Fruit fly (Drosophila melanogaster) whole organism, embryonic: ENCODE measurements around the gene SsRbeta.
A peak's percentile ranks its signal among the peaks of the same experiment; 100 is the strongest.

ENCODE experiments used
- B-H1 ChIP-seq: fragments of 200-800 bp; sonication (Bioruptor generic); IDR thresholded peaks from 3 replicates; pipeline ENCODE4 v1.3.6; 2022; ENCODE audit warnings: missing biosample characterization, missing genetic modification characterization
- C15 ChIP-seq: fragments of 200-800 bp; sonication (Bioruptor generic); IDR thresholded peaks from 3 replicates; pipeline ENCODE4 v1.3.6; 2022; ENCODE audit warnings: missing biosample characterization, missing genetic modification characterization
- CG11695 ChIP-seq: fragments of 200-800 bp; sonication (Bioruptor generic); IDR thresholded peaks from 3 replicates; pipeline ENCODE4 v1.3.6; 2022; ENCODE audit warnings: missing biosample characterization, missing genetic modification characterization
- CG12104 ChIP-seq: fragments of 200-800 bp; sonication (Bioruptor generic); optimal IDR thresholded peaks from 3 replicates; lab custom pipeline; 2016; ENCODE audit warnings: missing biosample characterization, missing genetic modification characterization
- CG12391 ChIP-seq: fragments of 200-800 bp; sonication (Bioruptor generic); optimal IDR thresholded peaks from 3 replicates; lab custom pipeline; 2018; ENCODE audit warnings: missing biosample characterization, mild to moderate bottlenecking, missing genetic modification characterization, moderate library complexity
- CG13287 ChIP-seq: fragments of 200-800 bp; sonication (Bioruptor generic); IDR thresholded peaks from 2 replicates; pipeline ENCODE4 v1.3.6; 2022; ENCODE audit warnings: missing biosample characterization, missing genetic modification characterization; ENCODE audit not compliant: partially characterized antibody
- CG14710 ChIP-seq: fragments of 200-800 bp; sonication (Bioruptor generic); optimal IDR thresholded peaks from 3 replicates; lab custom pipeline; 2019; ENCODE audit warnings: missing biosample characterization, mild to moderate bottlenecking, missing genetic modification characterization, moderate library complexity
- CG17359 ChIP-seq: fragments of 200-800 bp; sonication (Bioruptor generic); optimal IDR thresholded peaks from 3 replicates; lab custom pipeline; 2018; ENCODE audit warnings: missing biosample characterization, mild to moderate bottlenecking, missing genetic modification characterization, moderate library complexity
- CG17385 ChIP-seq: fragments of 200-800 bp; sonication (Bioruptor generic); optimal IDR thresholded peaks from 3 replicates; lab custom pipeline; 2018; ENCODE audit warnings: missing biosample characterization, mild to moderate bottlenecking, missing genetic modification characterization
- CG2129 ChIP-seq: fragments of 200-800 bp; sonication (Bioruptor generic); IDR thresholded peaks from 2 replicates; pipeline ENCODE4 v1.3.6; 2022; ENCODE audit warnings: missing biosample characterization, missing genetic modification characterization; ENCODE audit not compliant: partially characterized antibody
- CG31388 ChIP-seq: fragments of 200-800 bp; sonication (Bioruptor generic); optimal IDR thresholded peaks from 2 replicates; lab custom pipeline; 2016; ENCODE audit warnings: missing biosample characterization, missing genetic modification characterization
- CG32772 ChIP-seq: fragments of 200-800 bp; sonication (Bioruptor generic); IDR thresholded peaks from 2 replicates; pipeline ENCODE4 v1.3.6; 2022; ENCODE audit warnings: missing biosample characterization, missing genetic modification characterization
- CG3281 ChIP-seq: fragments of 200-800 bp; sonication (Bioruptor generic); optimal IDR thresholded peaks from 3 replicates; lab custom pipeline; 2017; ENCODE audit warnings: missing biosample characterization, mild to moderate bottlenecking, missing genetic modification characterization
- CG3838 ChIP-seq: fragments of 200-800 bp; sonication (Bioruptor generic); optimal IDR thresholded peaks from 3 replicates; lab custom pipeline; 2016; ENCODE audit warnings: missing biosample characterization, missing genetic modification characterization
- CG4730 ChIP-seq: fragments of 200-800 bp; sonication (Bioruptor generic); IDR thresholded peaks from 2 replicates; pipeline ENCODE4 v1.3.6; 2022; ENCODE audit warnings: missing biosample characterization, missing genetic modification characterization
- CG6854 ChIP-seq: fragments of 200-800 bp; sonication (Bioruptor generic); optimal IDR thresholded peaks from 3 replicates; lab custom pipeline; 2017; ENCODE audit warnings: missing biosample characterization, mild to moderate bottlenecking, missing genetic modification characterization
- CG8281 ChIP-seq: fragments of 200-800 bp; sonication (Bioruptor generic); optimal IDR thresholded peaks from 2 replicates; lab custom pipeline; 2018; ENCODE audit warnings: missing biosample characterization, mild to moderate bottlenecking, missing genetic modification characterization, moderate library complexity
- CG8359 ChIP-seq: fragments of 200-800 bp; sonication (Bioruptor generic); optimal IDR thresholded peaks from 2 replicates; lab custom pipeline; 2017; ENCODE audit warnings: missing biosample characterization, mild to moderate bottlenecking, missing genetic modification characterization, borderline replicate concordance
- CG8388 ChIP-seq: fragments of 200-800 bp; sonication (Bioruptor generic); optimal IDR thresholded peaks from 2 replicates; lab custom pipeline; 2019; ENCODE audit warnings: missing biosample characterization, mild to moderate bottlenecking, missing genetic modification characterization, moderate library complexity
- CG9817 ChIP-seq: fragments of 200-800 bp; sonication (Bioruptor generic); optimal IDR thresholded peaks from 2 replicates; lab custom pipeline; 2018; ENCODE audit warnings: missing biosample characterization, mild to moderate bottlenecking, missing genetic modification characterization, moderate library complexity
- Dp ChIP-seq: fragments of 200-800 bp; sonication (Bioruptor generic); optimal IDR thresholded peaks from 2 replicates; lab custom pipeline; 2018; ENCODE audit warnings: missing biosample characterization, mild to moderate bottlenecking, missing genetic modification characterization, moderate library complexity
- Eip74EF ChIP-seq, 2 experiments: fragments of 200-800 bp in 1 of 2; fragments of >200 bp in 1 of 2; sonication (Bioruptor generic) in 1 of 2; optimal IDR thresholded peaks; 2 replicates each; lab custom pipeline; 2017 to 2019; ENCODE audit warnings: missing biosample characterization in 2 of 2, missing genetic modification characterization in 2 of 2, mild to moderate bottlenecking in 1 of 2, moderate library complexity in 1 of 2
- HLH3B ChIP-seq: fragments of 200-800 bp; sonication (Bioruptor generic); IDR thresholded peaks from 2 replicates; pipeline ENCODE4 v1.3.6; 2022; ENCODE audit warnings: missing biosample characterization, missing genetic modification characterization
- Hr39 ChIP-seq: fragments of >200 bp; optimal IDR thresholded peaks from 2 replicates; lab custom pipeline; 2017
- NK7.1 ChIP-seq: fragments of 200-800 bp; sonication (Bioruptor generic); optimal IDR thresholded peaks from 3 replicates; lab custom pipeline; 2016; ENCODE audit warnings: missing biosample characterization, missing genetic modification characterization
- Opbp ChIP-seq: fragments of 200-800 bp; sonication (Bioruptor generic); IDR thresholded peaks from 3 replicates; pipeline ENCODE4 v1.3.6; 2022; ENCODE audit warnings: missing biosample characterization, missing genetic modification characterization; ENCODE audit not compliant: partially characterized antibody
- Side ChIP-seq: fragments of 200-800 bp; sonication (Bioruptor generic); optimal IDR thresholded peaks from 2 replicates; lab custom pipeline; 2016; ENCODE audit warnings: missing biosample characterization, missing genetic modification characterization
- Sox100B ChIP-seq: fragments of 200-800 bp; sonication (Bioruptor generic); optimal IDR thresholded peaks from 3 replicates; lab custom pipeline; 2018; ENCODE audit warnings: missing biosample characterization, mild to moderate bottlenecking, missing genetic modification characterization
- Tbp ChIP-seq: fragments of >200 bp; optimal IDR thresholded peaks from 2 replicates; lab custom pipeline; 2018; ENCODE audit warnings: missing biosample characterization, missing genetic modification characterization
- Trl ChIP-seq, 3 experiments: fragments of >200 bp in 2 of 3; fragments of 200-800 bp in 1 of 3; sonication (Bioruptor generic) in 1 of 3; optimal IDR thresholded peaks; 2 replicates in 1 of 3; 3 replicates in 2 of 3; lab custom pipeline; 2016 to 2017; ENCODE audit warnings: missing biosample characterization in 1 of 3, missing genetic modification characterization in 1 of 3
- Xrp1 ChIP-seq: fragments of 200-800 bp; sonication (Bioruptor generic); IDR thresholded peaks from 2 replicates; pipeline ENCODE4 v1.3.6; 2022; ENCODE audit warnings: missing biosample characterization, missing genetic modification characterization
- amos ChIP-seq: fragments of 200-800 bp; sonication (Bioruptor generic); IDR thresholded peaks from 2 replicates; pipeline ENCODE4 v1.3.6; 2022; ENCODE audit warnings: missing biosample characterization, missing genetic modification characterization; ENCODE audit not compliant: partially characterized antibody
- ara ChIP-seq: fragments of 200-800 bp; sonication (Bioruptor generic); IDR thresholded peaks from 2 replicates; pipeline ENCODE4 v1.3.6; 2022; ENCODE audit warnings: missing biosample characterization, missing genetic modification characterization
- bowl ChIP-seq: fragments of 200-800 bp; sonication (Bioruptor generic); IDR thresholded peaks from 2 replicates; pipeline ENCODE4 v1.3.6; 2022; ENCODE audit warnings: missing biosample characterization, missing genetic modification characterization
- caup ChIP-seq: fragments of 200-800 bp; sonication (Bioruptor generic); optimal IDR thresholded peaks from 3 replicates; lab custom pipeline; 2017; ENCODE audit warnings: missing biosample characterization, mild to moderate bottlenecking, missing genetic modification characterization, moderate library complexity; ENCODE audit not compliant: severe bottlenecking
- chm ChIP-seq: fragments of 200-800 bp; sonication (Bioruptor generic); IDR thresholded peaks from 2 replicates; pipeline ENCODE4 v1.3.6; 2022; ENCODE audit warnings: missing biosample characterization, missing genetic modification characterization
- crc ChIP-seq: fragments of 200-800 bp; sonication (Bioruptor generic); optimal IDR thresholded peaks from 2 replicates; lab custom pipeline; 2016; ENCODE audit warnings: missing biosample characterization, missing genetic modification characterization
- da ChIP-seq: fragments of 200-800 bp; sonication (Bioruptor generic); optimal IDR thresholded peaks from 2 replicates; lab custom pipeline; 2016; ENCODE audit warnings: missing biosample characterization, missing genetic modification characterization
- esg ChIP-seq: fragments of 200-800 bp; sonication (Bioruptor generic); conservative IDR thresholded peaks from 2 replicates; pipeline ENCODE4 v1.3.6; 2022; ENCODE audit warnings: missing biosample characterization, missing genetic modification characterization
- h ChIP-seq: fragments of >200 bp; optimal IDR thresholded peaks from 2 replicates; lab custom pipeline; 2017
- pb ChIP-seq: fragments of 200-800 bp; sonication (Bioruptor generic); optimal IDR thresholded peaks from 3 replicates; lab custom pipeline; 2016; ENCODE audit warnings: missing biosample characterization, missing genetic modification characterization
- pho ChIP-seq: fragments of 200-800 bp; sonication (Bioruptor generic); optimal IDR thresholded peaks from 2 replicates; lab custom pipeline; 2016; ENCODE audit warnings: missing biosample characterization, missing genetic modification characterization
- slbo ChIP-seq: fragments of 200-800 bp; sonication (Bioruptor generic); IDR thresholded peaks from 2 replicates; pipeline ENCODE4 v1.3.6; 2022; ENCODE audit warnings: missing biosample characterization, missing genetic modification characterization
- stwl ChIP-seq: fragments of 200-800 bp; sonication (Bioruptor generic); optimal IDR thresholded peaks from 3 replicates; lab custom pipeline; 2018; ENCODE audit warnings: missing biosample characterization, mild to moderate bottlenecking, missing genetic modification characterization, moderate library complexity
- tgo ChIP-seq: fragments of 200-800 bp; sonication (Bioruptor generic); IDR thresholded peaks from 3 replicates; pipeline ENCODE4 v1.3.6; 2022; ENCODE audit warnings: missing biosample characterization, missing genetic modification characterization
- tna ChIP-seq: fragments of 200-800 bp; sonication (Bioruptor generic); IDR thresholded peaks from 2 replicates; pipeline ENCODE4 v1.3.6; 2022; ENCODE audit warnings: missing biosample characterization, missing genetic modification characterization; ENCODE audit not compliant: partially characterized antibody
- ttk ChIP-seq: fragments of 200-800 bp; sonication (Bioruptor generic); IDR thresholded peaks from 2 replicates; pipeline ENCODE4 v2.1.2; 2022; ENCODE audit warnings: missing biosample characterization, missing genetic modification characterization
- tx ChIP-seq: fragments of 200-800 bp; sonication (Bioruptor generic); optimal IDR thresholded peaks from 2 replicates; lab custom pipeline; 2016; ENCODE audit warnings: missing biosample characterization, missing genetic modification characterization
- unc-4 ChIP-seq: fragments of 200-800 bp; sonication (Bioruptor generic); IDR thresholded peaks from 2 replicates; pipeline ENCODE4 v1.3.6; 2022; ENCODE audit warnings: missing biosample characterization, missing genetic modification characterization; ENCODE audit not compliant: partially characterized antibody
- z ChIP-seq: fragments of 200-800 bp; sonication (Bioruptor generic); IDR thresholded peaks from 3 replicates; pipeline ENCODE4 v1.3.6; 2022; ENCODE audit warnings: missing biosample characterization, missing genetic modification characterization

SsRbeta gene

DNA sequence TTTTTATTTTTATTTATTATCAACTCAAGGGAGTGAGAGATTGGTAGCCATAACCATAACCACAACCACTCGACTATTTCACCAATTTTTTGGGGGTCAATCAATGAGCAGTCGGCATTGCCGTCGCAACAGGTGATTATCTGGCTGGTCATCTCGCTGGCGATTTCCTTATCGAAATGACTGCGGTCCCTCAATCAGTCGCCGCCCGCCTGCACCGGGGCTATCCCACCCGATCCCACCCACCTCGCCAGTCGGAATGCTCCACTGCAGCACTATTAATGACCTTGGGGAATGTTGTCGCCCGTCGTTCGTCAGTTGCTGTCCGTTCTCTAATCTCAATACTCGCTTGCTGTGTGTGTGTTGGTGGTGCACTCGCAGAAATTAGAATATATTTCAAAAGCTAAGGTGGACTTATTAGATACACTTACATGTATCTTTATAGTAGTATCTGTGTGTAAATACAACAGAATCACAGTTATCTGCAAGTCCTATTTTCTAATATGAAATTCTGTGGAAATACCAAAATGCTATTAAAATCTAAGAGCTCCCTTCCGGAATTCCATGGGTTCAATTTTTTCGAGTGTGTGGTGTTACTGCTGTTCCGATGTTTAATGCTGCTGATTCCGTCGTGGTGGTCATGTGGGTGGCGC lies 31.1 kb downstream of the SsRbeta start (continued):
- peak; percentile 72 for TF ChIP-seq pho
- TF ChIP-seq CG14710 (tag; lab: Kevin White, UChicago) = peak; percentile 13
- no peak for TF ChIP-seq CG2129 (GFP tag; lab: Robert Waterston, UW)
- TF ChIP-seq ara (GFP tag; lab: Robert Waterston, UW) = no peak
- no peak for TF ChIP-seq C15 (GFP tag; lab: Robert Waterston, UW)
- no peak for TF ChIP-seq ttk (GFP tag; lab: Robert Waterston, UW)
- peak; percentile 48 for TF ChIP-seq CG8388 (GFP tag; lab: Kevin White, UChicago)
- TF ChIP-seq CG8281 (tag; lab: Kevin White, UChicago) = peak; percentile 30
- no peak for TF ChIP-seq Trl (optimal IDR thresholded peaks at IDR 0.05; lab: Kevin White, UChicago)
- peak; percentile 55 for TF ChIP-seq Trl (GFP tag; optimal IDR thresholded peaks at IDR 0.05; lab: Kevin White, UChicago)
- peak; percentile 37 for TF ChIP-seq crc (GFP tag; lab: Kevin White, UChicago)
- TF ChIP-seq tgo = peak; percentile 60; the same call in 2 of the 3 replicates
- TF ChIP-seq Opbp = no peak
- peak; percentile 48 for TF ChIP-seq tx (GFP tag; lab: Kevin White, UChicago)
- TF ChIP-seq CG4730 (GFP tag; lab: Robert Waterston, UW) = peak; percentile 32; the same call in 1 of the 2 replicates
- no peak for TF ChIP-seq Tbp (GFP tag; lab: Kevin White, UChicago)
- TF ChIP-seq Eip74EF (GFP tag; optimal IDR thresholded peaks at IDR 0.05; lab: Kevin White, UChicago) = peak in 1 of 2 experiments; percentile 25
- no peak for TF ChIP-seq CG31388
- peak; percentile 65 for TF ChIP-seq CG17385 (GFP tag; lab: Kevin White, UChicago)
- TF ChIP-seq CG32772 (GFP tag; lab: Robert Waterston, UW) = no peak
- TF ChIP-seq stwl (tag; lab: Kevin White, UChicago) = no peak
- no peak for TF ChIP-seq pb (GFP tag; lab: Kevin White, UChicago)
- TF ChIP-seq amos (GFP tag; lab: Robert Waterston, UW) = no peak
- TF ChIP-seq tna (GFP tag; lab: Robert Waterston, UW) = no peak
- TF ChIP-seq z = no peak
- TF ChIP-seq CG8359 (GFP tag; lab: Kevin White, UChicago) = no peak
- peak; percentile 77 for TF ChIP-seq CG3281 (GFP tag; lab: Kevin White, UChicago)
- TF ChIP-seq chm (GFP tag; lab: Robert Waterston, UW) = no peak
- no peak for TF ChIP-seq Dp
- TF ChIP-seq CG9817 (tag; lab: Kevin White, UChicago) = peak; percentile 72
- peak; percentile 0 for TF ChIP-seq CG17359 (tag; lab: Kevin White, UChicago)
- TF ChIP-seq Xrp1 = peak; percentile 45; the same call in 1 of the 2 replicates
- TF ChIP-seq unc-4 (GFP tag; lab: Robert Waterston, UW) = no peak
- TF ChIP-seq CG12104 (GFP tag; lab: Kevin White, UChicago) = peak; percentile 42
- TF ChIP-seq CG11695 (GFP tag; lab: Robert Waterston, UW) = peak; percentile 67
- TF ChIP-seq B-H1 (GFP tag; lab: Robert Waterston, UW) = no peak
- TF ChIP-seq CG3838 (GFP tag; lab: Kevin White, UChicago) = no peak
- TF ChIP-seq CG12391 (tag; lab: Kevin White, UChicago) = peak; percentile 63
- TF ChIP-seq h (lab: Kevin White, UChicago) = no peak
- TF ChIP-seq caup (GFP tag; lab: Kevin White, UChicago) = peak; percentile 16
- no peak for TF ChIP-seq bowl (GFP tag; lab: Robert Waterston, UW)
- TF ChIP-seq NK7.1 = peak; percentile 46
- TF ChIP-seq da = no peak
- TF ChIP-seq slbo = peak; percentile 65
- TF ChIP-seq CG6854 (GFP tag; lab: Kevin White, UChicago) = peak; percentile 15
- no peak for TF ChIP-seq CG13287 (GFP tag; lab: Robert Waterston, UW)
- no peak for TF ChIP-seq HLH3B
- peak; percentile 55 for TF ChIP-seq Sox100B (GFP tag; lab: Kevin White, UChicago)
- TF ChIP-seq Hr39 (lab: Kevin White, UChicago) = no peak
- TF ChIP-seq Side (GFP tag; lab: Kevin White, UChicago) = peak; percentile 55
- peak; percentile 47 for TF ChIP-seq esg (GFP tag; lab: Robert Waterston, UW)
